Worm (Caenorhabditis elegans) whole organism, L4 larva: ENCODE data around the gene gst-8.

Experiments
- ceh-28 ChIP-seq: fragments of 150-350 bp; optimal IDR thresholded peaks from 2 replicates; lab custom pipeline; 2014; ENCODE audit warnings: missing biosample characterization, missing genetic modification reagents, missing genetic modification characterization
- ceh-44 ChIP-seq: fragments of 200-800 bp; sonication (Bioruptor generic); IDR thresholded peaks from 2 replicates; pipeline ENCODE4 v1.3.6; 2022; ENCODE audit warnings: missing genetic modification reagents, missing genetic modification characterization, missing compliant biosample characterization
- duxl-1 ChIP-seq: sonication (generic microtip); optimal IDR thresholded peaks from 2 replicates; lab custom pipeline; 2016; ENCODE audit warnings: mild to moderate bottlenecking, missing genetic modification characterization, moderate library complexity, missing compliant biosample characterization; ENCODE audit not compliant: poor library complexity
- fkh-10 ChIP-seq: fragments of 150-350 bp; optimal IDR thresholded peaks from 2 replicates; lab custom pipeline; 2014; ENCODE audit warnings: missing biosample characterization, missing genetic modification reagents, missing genetic modification characterization
- lin-13 ChIP-seq: fragments of 150-350 bp; optimal IDR thresholded peaks from 2 replicates; lab custom pipeline; 2014; ENCODE audit warnings: missing biosample characterization, missing genetic modification reagents, missing genetic modification characterization
- nhr-28 ChIP-seq: fragments of 150-350 bp; optimal IDR thresholded peaks from 2 replicates; lab custom pipeline; 2014; ENCODE audit warnings: missing biosample characterization, missing genetic modification characterization
- nhr-48 ChIP-seq: sonication (generic microtip); optimal IDR thresholded peaks from 2 replicates; lab custom pipeline; 2016; ENCODE audit warnings: mild to moderate bottlenecking, missing genetic modification characterization, missing compliant biosample characterization
- saeg-2 ChIP-seq: fragments of 200-800 bp; sonication (Bioruptor generic); IDR thresholded peaks from 2 replicates; pipeline ENCODE4 v1.3.6; 2022; ENCODE audit warnings: missing genetic modification reagents, missing genetic modification characterization, missing compliant biosample characterization
- unc-39 ChIP-seq: sonication (generic microtip); optimal IDR thresholded peaks from 2 replicates; lab custom pipeline; 2017; ENCODE audit warnings: missing biosample characterization, missing genetic modification characterization
- zip-2 ChIP-seq: fragments of 150-350 bp; optimal IDR thresholded peaks from 2 replicates; lab custom pipeline; 2014; ENCODE audit warnings: missing biosample characterization, missing genetic modification characterization

DNA sequence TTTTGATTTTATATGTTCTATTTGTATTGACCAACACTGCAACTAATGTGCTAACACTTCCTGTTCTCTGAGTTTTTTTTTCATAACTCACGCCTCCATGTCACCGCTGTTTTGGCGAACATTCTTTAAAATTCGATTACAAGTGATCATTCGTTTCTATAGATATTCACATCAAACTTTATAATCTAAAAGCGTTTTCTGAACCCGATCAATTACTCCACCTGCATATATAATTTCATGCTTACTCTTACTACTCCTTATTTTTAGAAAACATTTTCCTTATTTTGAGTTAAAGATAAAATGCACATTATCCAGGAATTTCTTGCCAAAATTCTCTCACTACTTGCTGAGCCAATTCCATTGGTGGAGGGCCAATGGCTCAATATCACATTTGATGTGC, 2.5 kb downstream of the gst-8 start, which contains the start of gene R05F9.7:
- TF ChIP-seq saeg-2 (no peak), ceh-44 (no peak), lin-13 (GFP tag; lab: Kevin White, UChicago) (no peak), nhr-28 (no peak), ceh-28 (no peak), fkh-10 (GFP tag; lab: Kevin White, UChicago) (no peak), nhr-48 (tag; lab: Kevin White, UChicago) (no peak), unc-39 (tag; lab: Kevin White, UChicago) (no peak), zip-2 (tag; lab: Kevin White, UChicago) (no peak), duxl-1 (tag; lab: Kevin White, UChicago) (no peak)
